Worm (Caenorhabditis elegans) whole organism, late embryonic: ENCODE data around the gene C27A2.8.

Source experiments
- K02D7.2 ChIP-seq: sonication (generic microtip); optimal IDR thresholded peaks from 2 replicates; lab custom pipeline; 2017; ENCODE audit warnings: mild to moderate bottlenecking, missing genetic modification characterization, missing compliant biosample characterization
- ceh-34 ChIP-seq: sonication (generic microtip); optimal IDR thresholded peaks from 2 replicates; lab custom pipeline; 2016; ENCODE audit warnings: mild to moderate bottlenecking, missing genetic modification characterization, missing compliant biosample characterization
- ceh-9 ChIP-seq: sonication (generic microtip); optimal IDR thresholded peaks from 2 replicates; lab custom pipeline; 2016; ENCODE audit warnings: mild to moderate bottlenecking, missing genetic modification characterization, inconsistent platforms, missing compliant biosample characterization
- mec-3 ChIP-seq: sonication (generic microtip); optimal IDR thresholded peaks from 2 replicates; lab custom pipeline; 2016; ENCODE audit warnings: borderline replicate concordance, missing genetic modification characterization, missing compliant biosample characterization
- nfya-1 ChIP-seq: sonication (generic microtip); optimal IDR thresholded peaks from 2 replicates; lab custom pipeline; 2017; ENCODE audit warnings: missing genetic modification characterization, mild to moderate bottlenecking, missing compliant biosample characterization, antibody characterized with exemption, moderate library complexity
- nhr-11 ChIP-seq: fragments of 150-350 bp; optimal IDR thresholded peaks from 2 replicates; lab custom pipeline; 2014; ENCODE audit warnings: missing biosample characterization, missing genetic modification characterization
- pag-3 ChIP-seq: sonication (generic microtip); optimal IDR thresholded peaks from 2 replicates; lab custom pipeline; 2016; ENCODE audit warnings: missing compliant biosample characterization, missing genetic modification characterization, borderline replicate concordance
- pat-9 ChIP-seq: fragments of 200-800 bp; sonication (Bioruptor generic); optimal IDR thresholded peaks from 2 replicates; lab custom pipeline; 2018; ENCODE audit warnings: mild to moderate bottlenecking, missing genetic modification characterization, moderate library complexity, missing compliant biosample characterization
- pha-4 ChIP-seq: fragments of 150-350 bp; optimal IDR thresholded peaks from 2 replicates; lab custom pipeline; 2018; ENCODE audit warnings: missing biosample characterization, missing genetic modification reagents, missing genetic modification characterization
- sox-4 ChIP-seq: sonication (generic microtip); optimal IDR thresholded peaks from 2 replicates; lab custom pipeline; 2017; ENCODE audit warnings: mild to moderate bottlenecking, missing genetic modification characterization, inconsistent platforms, missing compliant biosample characterization
- tbx-7 ChIP-seq: sonication (generic microtip); optimal IDR thresholded peaks from 2 replicates; lab custom pipeline; 2016; ENCODE audit warnings: missing genotype, missing genetic modification characterization, missing compliant biosample characterization
- ttx-3 ChIP-seq: sonication (generic microtip); optimal IDR thresholded peaks from 2 replicates; lab custom pipeline; 2016; ENCODE audit warnings: missing genetic modification reagents, missing genetic modification characterization, missing compliant biosample characterization

DNA sequence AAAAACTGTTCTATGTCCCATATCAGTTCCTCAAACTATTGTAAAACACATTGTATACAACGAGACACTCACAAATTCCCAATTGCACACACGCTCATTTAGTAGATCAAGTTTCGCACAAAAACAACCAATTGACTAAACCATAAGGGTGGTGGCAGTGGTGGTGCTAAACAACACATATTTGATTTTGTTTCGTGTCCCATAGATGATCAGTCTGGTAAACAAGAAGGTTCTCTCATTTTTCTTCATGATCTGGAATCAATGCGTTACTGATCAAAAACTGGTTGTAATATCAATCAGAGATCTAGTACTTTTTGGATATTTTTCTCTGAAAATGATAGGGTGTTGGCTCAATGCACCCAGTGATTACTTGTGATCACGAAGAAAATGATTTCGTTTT, 49.3 kb downstream of the C27A2.8 start:
- TF ChIP-seq pha-4 (tag; lab: Kevin White, UChicago) (no peak), K02D7.2 (tag; lab: Kevin White, UChicago) (no peak), ceh-34 (no peak), ttx-3 (no peak), nhr-11 (tag; lab: Kevin White, UChicago) (no peak), mec-3 (tag; lab: Kevin White, UChicago) (no peak), nfya-1 (tag; lab: Kevin White, UChicago) (no peak), pag-3 (no peak), sox-4 (tag; lab: Kevin White, UChicago) (no peak), pat-9 (tag; lab: Kevin White, UChicago) (no peak), ceh-9 (tag; lab: Kevin White, UChicago) (no peak), tbx-7 (tag; lab: Kevin White, UChicago) (no peak)
